Fruit fly (Drosophila melanogaster) whole organism, pupa: ENCODE measurements around the gene CG46280.

Source experiments
- CG34367 ChIP-seq: fragments of 200-800 bp; sonication (Bioruptor generic); optimal IDR thresholded peaks from 2 replicates; lab custom pipeline; 2018; ENCODE audit warnings: missing biosample characterization, mild to moderate bottlenecking, missing genetic modification characterization
- CG8301 ChIP-seq: fragments of 200-800 bp; sonication (Bioruptor generic); optimal IDR thresholded peaks from 2 replicates; lab custom pipeline; 2018; ENCODE audit warnings: missing biosample characterization, mild to moderate bottlenecking, missing genetic modification characterization
- EcR ChIP-seq: fragments of 200-800 bp; sonication (Bioruptor generic); optimal IDR thresholded peaks from 3 replicates; lab custom pipeline; 2019; ENCODE audit warnings: missing biosample characterization, missing genetic modification characterization, mild to moderate bottlenecking, moderate library complexity, missing genetic modification reagents
- fd96Ca ChIP-seq: fragments of 200-800 bp; sonication (Bioruptor generic); IDR thresholded peaks from 3 replicates; pipeline ENCODE4 v1.3.6; 2022; ENCODE audit warnings: missing biosample characterization, missing genetic modification characterization

DNA sequence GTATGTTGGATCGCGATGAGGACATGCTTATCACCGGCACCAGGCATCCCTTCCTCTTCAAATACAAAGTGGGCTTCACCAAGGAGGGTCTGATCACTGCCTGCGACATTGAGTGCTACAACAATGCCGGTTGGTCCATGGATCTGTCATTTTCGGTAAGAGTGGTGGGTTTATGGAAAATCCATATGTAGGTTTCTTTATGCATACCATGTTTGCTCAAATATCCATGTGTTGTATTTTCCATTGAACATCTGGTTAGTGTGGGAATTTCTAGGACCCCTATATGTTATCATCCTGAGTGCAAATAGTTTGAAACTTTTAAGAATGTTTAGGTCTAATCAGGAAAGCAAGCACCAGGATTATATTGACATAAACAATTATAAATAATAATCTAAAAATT lies 5.6 kb upstream of the CG46280 start:
- TF ChIP-seq fd96Ca = no peak
- no peak for TF ChIP-seq CG8301
- no peak for TF ChIP-seq EcR
- TF ChIP-seq CG34367 (tag; lab: Kevin White, UChicago) = no peak
